Worm (Caenorhabditis elegans) whole organism, late embryonic: Measurements from ENCODE around the gene nsun-5.

Experiments
- Y22D7AL.16 ChIP-seq: sonication (generic microtip); optimal IDR thresholded peaks from 2 replicates; lab custom pipeline; 2016; ENCODE audit warnings: missing genetic modification characterization, missing compliant biosample characterization
- ama-1 ChIP-seq: fragments of 150-350 bp; optimal IDR thresholded peaks from 2 replicates; lab custom pipeline; 2014
- ceh-24 ChIP-seq: sonication (generic microtip); optimal IDR thresholded peaks from 2 replicates; lab custom pipeline; 2016; ENCODE audit warnings: mild to moderate bottlenecking, missing genetic modification characterization, missing compliant biosample characterization
- ceh-31 ChIP-seq: sonication (generic microtip); optimal IDR thresholded peaks from 2 replicates; lab custom pipeline; 2016; ENCODE audit warnings: missing genetic modification characterization, missing compliant biosample characterization
- ceh-45 ChIP-seq: fragments of 200-800 bp; sonication (Bioruptor generic); IDR thresholded peaks from 2 replicates; pipeline ENCODE4 v1.3.6; 2022; ENCODE audit warnings: missing genetic modification reagents, missing genetic modification characterization, missing compliant biosample characterization
- dve-1 ChIP-seq: sonication (generic microtip); optimal IDR thresholded peaks from 2 replicates; lab custom pipeline; 2017; ENCODE audit warnings: antibody characterized with exemption, mild to moderate bottlenecking, missing genetic modification characterization, missing compliant biosample characterization
- gmeb-2 ChIP-seq: sonication (generic microtip); optimal IDR thresholded peaks from 2 replicates; lab custom pipeline; 2016; ENCODE audit warnings: missing genetic modification characterization, inconsistent platforms, missing compliant biosample characterization
- hlh-30 ChIP-seq: sonication (generic microtip); optimal IDR thresholded peaks from 2 replicates; lab custom pipeline; 2017; ENCODE audit warnings: antibody characterized with exemption, missing genetic modification characterization, missing compliant biosample characterization; ENCODE audit not compliant: insufficient read depth
- lin-11 ChIP-seq: fragments of 200-800 bp; sonication (Bioruptor generic); optimal IDR thresholded peaks from 2 replicates; lab custom pipeline; 2018; ENCODE audit warnings: mild to moderate bottlenecking, missing genetic modification characterization, missing compliant biosample characterization
- mec-3 ChIP-seq: sonication (generic microtip); optimal IDR thresholded peaks from 2 replicates; lab custom pipeline; 2016; ENCODE audit warnings: borderline replicate concordance, missing genetic modification characterization, missing compliant biosample characterization
- odd-2 ChIP-seq: sonication (generic microtip); optimal IDR thresholded peaks from 2 replicates; lab custom pipeline; 2017; ENCODE audit warnings: antibody characterized with exemption, mild to moderate bottlenecking, missing genetic modification characterization, missing compliant biosample characterization
- pag-3 ChIP-seq: sonication (generic microtip); optimal IDR thresholded peaks from 2 replicates; lab custom pipeline; 2016; ENCODE audit warnings: missing compliant biosample characterization, missing genetic modification characterization, borderline replicate concordance
- pax-1 ChIP-seq: fragments of 150-350 bp; optimal IDR thresholded peaks from 2 replicates; lab custom pipeline; 2014; ENCODE audit warnings: missing biosample characterization, missing genetic modification characterization

The nsun-5 gene

ce11 chrII:15025599-15026164 is 56.3 kb downstream of the nsun-5 start, which contains the start of gene cmtr-1 (continued):
- TF ChIP-seq Y22D7AL.16 (peak; percentile 8), ceh-45 (GFP tag; lab: Robert Waterston, UW) (no peak), ceh-31 (tag; lab: Kevin White, UChicago) (peak; percentile 48), ceh-24 (tag; lab: Kevin White, UChicago) (no peak), pax-1 (tag; lab: Kevin White, UChicago) (peak; percentile 74), ama-1 (lab: Kevin White, UChicago) (peak; percentile 90)

ce11 chrII:15026389-15026788 is 57.0 kb downstream of the nsun-5 start:
- no peak for TF ChIP-seq dve-1
- no peak for TF ChIP-seq gmeb-2
- TF ChIP-seq pag-3: no peak
- TF ChIP-seq ceh-45 (GFP tag; lab: Robert Waterston, UW): no peak
- TF ChIP-seq odd-2 (tag; lab: Kevin White, UChicago): no peak
- no peak for TF ChIP-seq hlh-30
- no peak for TF ChIP-seq mec-3
- TF ChIP-seq lin-11 (tag; lab: Kevin White, UChicago): no peak
